Fruit fly (Drosophila melanogaster) whole organism, pupa: ENCODE results near the gene nes.
A peak's percentile ranks its signal among the peaks of the same experiment; 100 is the strongest.

Experiments used
- CG10348 ChIP-seq: fragments of 200-800 bp; sonication (Bioruptor generic); IDR thresholded peaks from 2 replicates; pipeline ENCODE4 v1.3.6; 2022; ENCODE audit warnings: missing biosample characterization, missing genetic modification characterization
- CG12605 ChIP-seq: fragments of 200-800 bp; sonication (Bioruptor generic); IDR thresholded peaks from 2 replicates; pipeline ENCODE4 v1.3.6; 2022; ENCODE audit warnings: missing biosample characterization, missing genetic modification characterization
- CG13204 ChIP-seq: fragments of 200-800 bp; sonication (Bioruptor generic); optimal IDR thresholded peaks from 2 replicates; lab custom pipeline; 2018; ENCODE audit warnings: missing biosample characterization, mild to moderate bottlenecking, missing genetic modification characterization, moderate library complexity
- CG14655 ChIP-seq: fragments of 200-800 bp; sonication (Bioruptor generic); optimal IDR thresholded peaks from 3 replicates; lab custom pipeline; 2017; ENCODE audit warnings: mild to moderate bottlenecking, missing biosample characterization, missing genetic modification reagents, missing genetic modification characterization
- CG15710 ChIP-seq: fragments of 200-800 bp; sonication (Bioruptor generic); optimal IDR thresholded peaks from 2 replicates; lab custom pipeline; 2018; ENCODE audit warnings: missing biosample characterization, mild to moderate bottlenecking, missing genetic modification characterization, moderate library complexity
- CG17806 ChIP-seq: fragments of 200-800 bp; sonication (Bioruptor generic); optimal IDR thresholded peaks from 2 replicates; lab custom pipeline; 2018; ENCODE audit warnings: missing biosample characterization, mild to moderate bottlenecking, missing genetic modification characterization, moderate library complexity
- CG32121 ChIP-seq: fragments of 200-800 bp; sonication (Bioruptor generic); IDR thresholded peaks from 2 replicates; pipeline ENCODE4 v1.3.6; 2022; ENCODE audit warnings: missing biosample characterization, missing genetic modification characterization
- CG34367 ChIP-seq: fragments of 200-800 bp; sonication (Bioruptor generic); optimal IDR thresholded peaks from 2 replicates; lab custom pipeline; 2018; ENCODE audit warnings: missing biosample characterization, mild to moderate bottlenecking, missing genetic modification characterization
- CG4496 ChIP-seq: fragments of 200-800 bp; sonication (Bioruptor generic); IDR thresholded peaks from 3 replicates; pipeline ENCODE4 v1.3.6; 2022; ENCODE audit warnings: missing biosample characterization, missing genetic modification characterization
- CG8159 ChIP-seq: fragments of 200-800 bp; sonication (Bioruptor generic); optimal IDR thresholded peaks from 3 replicates; lab custom pipeline; 2018; ENCODE audit warnings: missing biosample characterization, mild to moderate bottlenecking, missing genetic modification characterization, moderate library complexity
- CG8301 ChIP-seq: fragments of 200-800 bp; sonication (Bioruptor generic); optimal IDR thresholded peaks from 2 replicates; lab custom pipeline; 2018; ENCODE audit warnings: missing biosample characterization, mild to moderate bottlenecking, missing genetic modification characterization
- CG9948 ChIP-seq: fragments of 200-800 bp; sonication (Bioruptor generic); optimal IDR thresholded peaks from 2 replicates; lab custom pipeline; 2018; ENCODE audit warnings: missing biosample characterization, mild to moderate bottlenecking, missing genetic modification characterization, moderate library complexity
- D1 ChIP-seq: fragments of 200-800 bp; sonication (Bioruptor generic); optimal IDR thresholded peaks from 2 replicates; lab custom pipeline; 2018; ENCODE audit warnings: missing biosample characterization, mild to moderate bottlenecking, missing genetic modification characterization, moderate library complexity
- EcR ChIP-seq: fragments of 200-800 bp; sonication (Bioruptor generic); optimal IDR thresholded peaks from 3 replicates; lab custom pipeline; 2019; ENCODE audit warnings: missing biosample characterization, missing genetic modification characterization, mild to moderate bottlenecking, moderate library complexity, missing genetic modification reagents
- Ets98B ChIP-seq: fragments of 200-800 bp; sonication (Bioruptor generic); IDR thresholded peaks from 2 replicates; pipeline ENCODE4 v1.3.6; 2022; ENCODE audit warnings: missing biosample characterization, missing genetic modification characterization
- Pif1A ChIP-seq: fragments of 200-800 bp; sonication (Bioruptor generic); optimal IDR thresholded peaks from 3 replicates; lab custom pipeline; 2016; ENCODE audit warnings: missing biosample characterization, missing genetic modification characterization
- Pif1B ChIP-seq: fragments of 200-800 bp; sonication (Bioruptor generic); optimal IDR thresholded peaks from 3 replicates; lab custom pipeline; 2016; ENCODE audit warnings: missing biosample characterization, missing genetic modification characterization
- Snoo ChIP-seq: fragments of 200-800 bp; sonication (Bioruptor generic); optimal IDR thresholded peaks from 3 replicates; lab custom pipeline; 2017; ENCODE audit warnings: missing biosample characterization, mild to moderate bottlenecking, missing genetic modification characterization, inconsistent platforms
- fd96Ca ChIP-seq: fragments of 200-800 bp; sonication (Bioruptor generic); IDR thresholded peaks from 3 replicates; pipeline ENCODE4 v1.3.6; 2022; ENCODE audit warnings: missing biosample characterization, missing genetic modification characterization
- gl ChIP-seq: fragments of 200-800 bp; sonication (Bioruptor generic); optimal IDR thresholded peaks from 2 replicates; lab custom pipeline; 2018; ENCODE audit warnings: missing biosample characterization, mild to moderate bottlenecking, missing genetic modification characterization
- rn ChIP-seq: fragments of 200-800 bp; sonication (Bioruptor generic); IDR thresholded peaks from 2 replicates; pipeline ENCODE4 v1.3.6; 2022; ENCODE audit warnings: missing biosample characterization, missing genetic modification characterization

The nes gene

dm6 chr3L:19260278-19260803 is at the start of gene nes:
TSS of gene nes (minus strand) at chr3L:19260679.
- TF ChIP-seq CG17806 (tag; lab: Kevin White, UChicago) (no peak), fd96Ca (no peak), Pif1B (GFP tag; lab: Kevin White, UChicago) (no peak), CG12605 (no peak), Pif1A (GFP tag; lab: Kevin White, UChicago) (no peak), Ets98B (GFP tag; lab: Robert Waterston, UW) (no peak; the same call in 1 of the 2 replicates), EcR (GFP tag; lab: Kevin White, UChicago) (peak; percentile 96), Snoo (peak; percentile 12), CG4496 (GFP tag; lab: Robert Waterston, UW) (no peak), CG10348 (GFP tag; lab: Robert Waterston, UW) (no peak), CG8301 (tag; lab: Kevin White, UChicago) (no peak), CG9948 (tag; lab: Kevin White, UChicago) (no peak), D1 (tag; lab: Kevin White, UChicago) (no peak), rn (GFP tag; lab: Robert Waterston, UW) (no peak), gl (tag; lab: Kevin White, UChicago) (no peak), CG32121 (GFP tag; lab: Robert Waterston, UW) (no peak), CG34367 (tag; lab: Kevin White, UChicago) (no peak)

dm6 chr3L:19294613-19295299 is 34.3 kb upstream of the nes start:
- TF ChIP-seq CG14655 (GFP tag; lab: Kevin White, UChicago) = no peak
- no peak for TF ChIP-seq gl (tag; lab: Kevin White, UChicago)
- no peak for TF ChIP-seq CG8159 (tag; lab: Kevin White, UChicago)
- no peak for TF ChIP-seq rn (GFP tag; lab: Robert Waterston, UW)
- TF ChIP-seq fd96Ca = no peak; the same call in 2 of the 3 replicates
- peak; percentile 55 for TF ChIP-seq CG32121 (GFP tag; lab: Robert Waterston, UW)
- no peak for TF ChIP-seq CG15710 (tag; lab: Kevin White, UChicago)
- TF ChIP-seq CG9948 (tag; lab: Kevin White, UChicago) = no peak
- peak; percentile 36 for TF ChIP-seq D1 (tag; lab: Kevin White, UChicago)
- TF ChIP-seq EcR (GFP tag; lab: Kevin White, UChicago) = no peak
- no peak for TF ChIP-seq CG34367 (tag; lab: Kevin White, UChicago)
- no peak for TF ChIP-seq CG4496 (GFP tag; lab: Robert Waterston, UW)
- no peak for TF ChIP-seq CG10348 (GFP tag; lab: Robert Waterston, UW)
- peak; percentile 32 for TF ChIP-seq Pif1B (GFP tag; lab: Kevin White, UChicago)
- TF ChIP-seq Pif1A (GFP tag; lab: Kevin White, UChicago) = no peak
- TF ChIP-seq CG8301 (tag; lab: Kevin White, UChicago) = peak; percentile 55
- no peak for TF ChIP-seq CG17806 (tag; lab: Kevin White, UChicago)
- no peak for TF ChIP-seq CG13204 (GFP tag; lab: Kevin White, UChicago)
- TF ChIP-seq Snoo = no peak
- TF ChIP-seq Ets98B (GFP tag; lab: Robert Waterston, UW) = peak; percentile 33; the same call in 1 of the 2 replicates
- TF ChIP-seq CG12605 = no peak; the same call in 1 of the 2 replicates

- no peak for TF ChIP-seq CG17806 (tag; lab: Kevin White, UChicago)
- TF ChIP-seq CG10348 (GFP tag; lab: Robert Waterston, UW) = no peak
- TF ChIP-seq Ets98B (GFP tag; lab: Robert Waterston, UW) = no peak
- TF ChIP-seq CG4496 (GFP tag; lab: Robert Waterston, UW) = no peak
- TF ChIP-seq CG8159 (tag; lab: Kevin White, UChicago) = no peak
- no peak for TF ChIP-seq CG12605
- no peak for TF ChIP-seq CG8301 (tag; lab: Kevin White, UChicago)
- no peak for TF ChIP-seq EcR (GFP tag; lab: Kevin White, UChicago)
- TF ChIP-seq rn (GFP tag; lab: Robert Waterston, UW) = no peak
- no peak for TF ChIP-seq Pif1B (GFP tag; lab: Kevin White, UChicago)
- TF ChIP-seq gl (tag; lab: Kevin White, UChicago) = no peak
- no peak for TF ChIP-seq CG15710 (tag; lab: Kevin White, UChicago)
- no peak for TF ChIP-seq CG34367 (tag; lab: Kevin White, UChicago)
Observed at dm6 chr3L:19294235-19294612, 33.7 kb upstream of the nes start, which contains the start of gene fal. TSS of gene fal (plus strand) at chr3L:19294564.

dm6 chr3L:19293178-19293741 is 32.8 kb upstream of the nes start:
- peak; percentile 10; the same call in 1 of the 3 replicates for TF ChIP-seq fd96Ca
- TF ChIP-seq EcR (GFP tag; lab: Kevin White, UChicago) = peak; percentile 67
- no peak for TF ChIP-seq Pif1A (GFP tag; lab: Kevin White, UChicago)
- TF ChIP-seq CG12605 = 0 out of 2 replicates have a peak, but pooled peaks have one; percentile 22

- TF ChIP-seq CG8159 (tag; lab: Kevin White, UChicago) (peak; percentile 92), CG9948 (tag; lab: Kevin White, UChicago) (peak; percentile 95), Pif1A (GFP tag; lab: Kevin White, UChicago) (peak; percentile 67), CG14655 (GFP tag; lab: Kevin White, UChicago) (peak; percentile 89), CG32121 (GFP tag; lab: Robert Waterston, UW) (peak; percentile 91), CG17806 (tag; lab: Kevin White, UChicago) (peak; percentile 87), fd96Ca (peak; percentile 65; the same call in 1 of the 3 replicates), CG10348 (GFP tag; lab: Robert Waterston, UW) (peak; percentile 71; the same call in 1 of the 2 replicates), rn (GFP tag; lab: Robert Waterston, UW) (peak; percentile 86), CG15710 (tag; lab: Kevin White, UChicago) (peak; percentile 86), CG8301 (tag; lab: Kevin White, UChicago) (peak; percentile 81), CG34367 (tag; lab: Kevin White, UChicago) (peak; percentile 83), D1 (tag; lab: Kevin White, UChicago) (peak; percentile 88), CG12605 (peak; percentile 79), Ets98B (GFP tag; lab: Robert Waterston, UW) (peak; percentile 81), CG4496 (GFP tag; lab: Robert Waterston, UW) (no peak; the same call in 2 of the 3 replicates), EcR (GFP tag; lab: Kevin White, UChicago) (no peak), Snoo (peak; percentile 80), CG13204 (GFP tag; lab: Kevin White, UChicago) (peak; percentile 36), gl (tag; lab: Kevin White, UChicago) (peak; percentile 70), Pif1B (GFP tag; lab: Kevin White, UChicago) (peak; percentile 64)
Observed at dm6 chr3L:19292440-19293175, 32.1 kb upstream of the nes start, which contains the start of gene Gbs-76A. TSS of gene Gbs-76A (minus strand) at chr3L:19292766.
